Fruit fly (Drosophila melanogaster) whole organism, embryonic: ENCODE results near the gene mas.

Source experiments
- Abd-B ChIP-seq: fragments of 200-800 bp; sonication (Bioruptor generic); optimal IDR thresholded peaks from 2 replicates; lab custom pipeline; 2018; ENCODE audit warnings: missing biosample characterization, mild to moderate bottlenecking, missing genetic modification characterization, moderate library complexity
- B-H2 ChIP-seq: fragments of 200-800 bp; sonication (Bioruptor generic); optimal IDR thresholded peaks from 2 replicates; lab custom pipeline; 2018; ENCODE audit warnings: missing biosample characterization, mild to moderate bottlenecking, missing genetic modification characterization
- CG10462 ChIP-seq: fragments of 200-800 bp; sonication (Bioruptor generic); optimal IDR thresholded peaks from 2 replicates; lab custom pipeline; 2016; ENCODE audit warnings: missing biosample characterization, missing genetic modification characterization
- CG11456 ChIP-seq: fragments of 200-800 bp; sonication (Bioruptor generic); IDR thresholded peaks from 3 replicates; pipeline ENCODE4 v1.3.6; 2022; ENCODE audit warnings: missing biosample characterization, missing genetic modification characterization
- CG12659 ChIP-seq: fragments of 200-800 bp; sonication (Bioruptor generic); optimal IDR thresholded peaks from 3 replicates; lab custom pipeline; 2017; ENCODE audit warnings: mild to moderate bottlenecking, missing biosample characterization, missing genetic modification reagents, missing genetic modification characterization
- CG12942 ChIP-seq: fragments of 200-800 bp; sonication (Bioruptor generic); optimal IDR thresholded peaks from 3 replicates; lab custom pipeline; 2016; ENCODE audit warnings: missing biosample characterization, missing genetic modification characterization
- CG13624 ChIP-seq: fragments of 200-800 bp; sonication (Bioruptor generic); optimal IDR thresholded peaks from 2 replicates; lab custom pipeline; 2016; ENCODE audit warnings: missing biosample characterization, missing genetic modification characterization
- CG15073 ChIP-seq: fragments of 200-800 bp; sonication (Bioruptor generic); optimal IDR thresholded peaks from 2 replicates; lab custom pipeline; 2016; ENCODE audit warnings: missing biosample characterization, missing genetic modification characterization
- CG15601 ChIP-seq: fragments of 200-800 bp; sonication (Bioruptor generic); optimal IDR thresholded peaks from 3 replicates; lab custom pipeline; 2019; ENCODE audit warnings: missing biosample characterization, mild to moderate bottlenecking, missing genetic modification characterization, moderate library complexity
- CG17328 ChIP-seq: fragments of 200-800 bp; sonication (Bioruptor generic); IDR thresholded peaks from 2 replicates; pipeline ENCODE4 v1.3.6; 2022; ENCODE audit warnings: missing biosample characterization, missing genetic modification characterization
- CG2120 ChIP-seq: fragments of 200-800 bp; sonication (Bioruptor generic); optimal IDR thresholded peaks from 3 replicates; lab custom pipeline; 2016; ENCODE audit warnings: missing biosample characterization, missing genetic modification characterization
- CG2199 ChIP-seq: fragments of 200-800 bp; sonication (Bioruptor generic); IDR thresholded peaks from 3 replicates; pipeline ENCODE4 v1.3.6; 2022; ENCODE audit warnings: missing biosample characterization, missing genetic modification characterization
- CG30403 ChIP-seq: fragments of 200-800 bp; sonication (Bioruptor generic); optimal IDR thresholded peaks from 3 replicates; lab custom pipeline; 2016; ENCODE audit warnings: missing biosample characterization, missing genetic modification characterization
- CG31441 ChIP-seq: fragments of 200-800 bp; sonication (Bioruptor generic); IDR thresholded peaks from 2 replicates; pipeline ENCODE4 v1.3.6; 2022; ENCODE audit warnings: missing biosample characterization, missing genetic modification characterization
- CG3407 ChIP-seq: fragments of 200-800 bp; sonication (Bioruptor generic); optimal IDR thresholded peaks from 2 replicates; lab custom pipeline; 2018; ENCODE audit warnings: missing biosample characterization, mild to moderate bottlenecking, missing genetic modification characterization
- CG4424 ChIP-seq: fragments of 200-800 bp; sonication (Bioruptor generic); optimal IDR thresholded peaks from 3 replicates; lab custom pipeline; 2016; ENCODE audit warnings: missing biosample characterization, missing genetic modification characterization
- CG6683 ChIP-seq: fragments of 200-800 bp; sonication (Bioruptor generic); optimal IDR thresholded peaks from 2 replicates; lab custom pipeline; 2017; ENCODE audit warnings: missing biosample characterization, mild to moderate bottlenecking, missing genetic modification characterization, missing genetic modification reagents
- CG7786 ChIP-seq: fragments of 200-800 bp; sonication (Bioruptor generic); optimal IDR thresholded peaks from 2 replicates; lab custom pipeline; 2016; ENCODE audit warnings: missing biosample characterization, missing genetic modification characterization
- CG9215 ChIP-seq: fragments of 200-800 bp; sonication (Bioruptor generic); IDR thresholded peaks from 2 replicates; pipeline ENCODE4 v1.3.6; 2022; ENCODE audit warnings: missing biosample characterization, missing genetic modification characterization
- CG9817 ChIP-seq: fragments of 200-800 bp; sonication (Bioruptor generic); optimal IDR thresholded peaks from 2 replicates; lab custom pipeline; 2018; ENCODE audit warnings: missing biosample characterization, mild to moderate bottlenecking, missing genetic modification characterization, moderate library complexity
- CHES-1-like ChIP-seq: fragments of 200-800 bp; sonication (Bioruptor generic); optimal IDR thresholded peaks from 2 replicates; lab custom pipeline; 2016; ENCODE audit warnings: missing biosample characterization, missing genetic modification characterization
- Camta ChIP-seq: fragments of 200-800 bp; sonication (Bioruptor generic); optimal IDR thresholded peaks from 2 replicates; lab custom pipeline; 2016; ENCODE audit warnings: missing biosample characterization, missing genetic modification characterization
- HLH3B ChIP-seq: fragments of 200-800 bp; sonication (Bioruptor generic); IDR thresholded peaks from 2 replicates; pipeline ENCODE4 v1.3.6; 2022; ENCODE audit warnings: missing biosample characterization, missing genetic modification characterization
- Hr3 ChIP-seq: fragments of 200-800 bp; sonication (Bioruptor generic); optimal IDR thresholded peaks from 3 replicates; lab custom pipeline; 2016; ENCODE audit warnings: missing biosample characterization, missing genetic modification characterization
- MESR4 ChIP-seq: fragments of 200-800 bp; sonication (Bioruptor generic); optimal IDR thresholded peaks from 2 replicates; lab custom pipeline; 2018; ENCODE audit warnings: missing biosample characterization, mild to moderate bottlenecking, missing genetic modification characterization, moderate library complexity
- Mad ChIP-seq: fragments of 200-800 bp; sonication (Bioruptor generic); optimal IDR thresholded peaks from 2 replicates; lab custom pipeline; 2016; ENCODE audit warnings: missing biosample characterization, missing genetic modification characterization
- Tbp ChIP-seq: fragments of >200 bp; optimal IDR thresholded peaks from 2 replicates; lab custom pipeline; 2018; ENCODE audit warnings: missing biosample characterization, missing genetic modification characterization
- aop ChIP-seq: fragments of 200-800 bp; sonication (Bioruptor generic); IDR thresholded peaks from 2 replicates; pipeline ENCODE4 v1.3.6; 2022; ENCODE audit warnings: missing biosample characterization, missing genetic modification characterization
- bcd ChIP-seq: fragments of 200-800 bp; sonication (Bioruptor generic); optimal IDR thresholded peaks from 2 replicates; lab custom pipeline; 2017; ENCODE audit warnings: missing biosample characterization, mild to moderate bottlenecking, missing genetic modification characterization
- bsh ChIP-seq, 2 experiments: fragments of 200-800 bp; sonication (Bioruptor generic); optimal IDR thresholded peaks; 2 replicates each; lab custom pipeline; 2017 to 2018; ENCODE audit warnings: mild to moderate bottlenecking in 2 of 2, missing biosample characterization in 2 of 2, missing genetic modification characterization in 2 of 2, moderate library complexity in 1 of 2
- disco-r ChIP-seq: fragments of 200-800 bp; sonication (Bioruptor generic); optimal IDR thresholded peaks from 2 replicates; lab custom pipeline; 2016; ENCODE audit warnings: missing biosample characterization, missing genetic modification characterization
- ems ChIP-seq: fragments of 200-800 bp; sonication (Bioruptor generic); optimal IDR thresholded peaks from 3 replicates; lab custom pipeline; 2016; ENCODE audit warnings: missing biosample characterization, missing genetic modification characterization
- ewg ChIP-seq: fragments of 200-800 bp; sonication (Bioruptor generic); optimal IDR thresholded peaks from 3 replicates; lab custom pipeline; 2017; ENCODE audit warnings: mild to moderate bottlenecking, missing biosample characterization, missing genetic modification reagents, missing genetic modification characterization
- fd102C ChIP-seq: fragments of 200-800 bp; sonication (Bioruptor generic); optimal IDR thresholded peaks from 2 replicates; lab custom pipeline; 2018; ENCODE audit warnings: missing biosample characterization, mild to moderate bottlenecking, missing genetic modification characterization, moderate library complexity
- fu2 ChIP-seq: fragments of 200-800 bp; sonication (Bioruptor generic); optimal IDR thresholded peaks from 2 replicates; lab custom pipeline; 2016; ENCODE audit warnings: missing biosample characterization, missing genetic modification characterization
- her ChIP-seq: fragments of 200-800 bp; sonication (Bioruptor generic); optimal IDR thresholded peaks from 2 replicates; lab custom pipeline; 2016; ENCODE audit warnings: missing biosample characterization, missing genetic modification characterization
- lbe ChIP-seq: fragments of 200-800 bp; sonication (Bioruptor generic); optimal IDR thresholded peaks from 2 replicates; lab custom pipeline; 2016; ENCODE audit warnings: missing biosample characterization, mild to moderate bottlenecking, missing genetic modification characterization
- nerfin-1 ChIP-seq: fragments of 200-800 bp; sonication (Bioruptor generic); optimal IDR thresholded peaks from 3 replicates; lab custom pipeline; 2019; ENCODE audit warnings: missing biosample characterization, mild to moderate bottlenecking, missing genetic modification characterization, moderate library complexity
- onecut ChIP-seq: fragments of 200-800 bp; sonication (Bioruptor generic); IDR thresholded peaks from 2 replicates; pipeline ENCODE4 v1.3.6; 2022; ENCODE audit warnings: missing biosample characterization, missing genetic modification characterization
- prd ChIP-seq, 3 experiments: fragments of >200 bp in 2 of 3; fragments of 200-800 bp in 1 of 3; sonication (Bioruptor generic) in 1 of 3; optimal IDR thresholded peaks in 2 of 3; IDR thresholded peaks in 1 of 3; 2 replicates in 2 of 3; 3 replicates in 1 of 3; pipeline versions ENCODE4 v1.3.6 to Lab custom; 2017 to 2022; ENCODE audit warnings: missing biosample characterization in 1 of 3, missing genetic modification characterization in 1 of 3
- row ChIP-seq: fragments of 200-800 bp; sonication (Bioruptor generic); IDR thresholded peaks from 3 replicates; pipeline ENCODE4 v1.3.6; 2022; ENCODE audit warnings: missing biosample characterization, missing genetic modification characterization
- sens ChIP-seq: fragments of 200-800 bp; sonication (Bioruptor generic); peaks from one replicate; lab custom pipeline; 2016; ENCODE audit warnings: missing biosample characterization, missing genetic modification characterization
- shn ChIP-seq: fragments of 200-800 bp; sonication (Bioruptor generic); optimal IDR thresholded peaks from 3 replicates; lab custom pipeline; 2016; ENCODE audit warnings: missing biosample characterization, missing genetic modification characterization
- sna ChIP-seq: fragments of 200-800 bp; sonication (Bioruptor generic); IDR thresholded peaks from 2 replicates; pipeline ENCODE4 v1.3.6; 2022; ENCODE audit warnings: missing biosample characterization, missing genetic modification characterization; ENCODE audit not compliant: partially characterized antibody
- sug ChIP-seq: fragments of 200-800 bp; optimal IDR thresholded peaks from 2 replicates; lab custom pipeline; 2019; ENCODE audit warnings: missing biosample characterization, mild to moderate bottlenecking, missing genetic modification characterization, moderate library complexity
- tin ChIP-seq: fragments of 200-800 bp; sonication (Bioruptor generic); optimal IDR thresholded peaks from 3 replicates; lab custom pipeline; 2016; ENCODE audit warnings: missing biosample characterization, missing genetic modification characterization
- toy ChIP-seq: fragments of 200-800 bp; sonication (Bioruptor generic); IDR thresholded peaks from 2 replicates; pipeline ENCODE4 v1.3.6; 2022; ENCODE audit warnings: missing biosample characterization, missing genetic modification characterization
- trem ChIP-seq: fragments of 200-800 bp; optimal IDR thresholded peaks from 3 replicates; lab custom pipeline; 2019; ENCODE audit warnings: missing biosample characterization, mild to moderate bottlenecking, missing genetic modification characterization, moderate library complexity
- tx ChIP-seq: fragments of 200-800 bp; sonication (Bioruptor generic); optimal IDR thresholded peaks from 2 replicates; lab custom pipeline; 2016; ENCODE audit warnings: missing biosample characterization, missing genetic modification characterization
- usp ChIP-seq: fragments of >200 bp; optimal IDR thresholded peaks from 2 replicates; lab custom pipeline; 2017; ENCODE audit warnings: missing biosample characterization, missing genetic modification characterization
- zen ChIP-seq: fragments of 200-800 bp; sonication (Bioruptor generic); optimal IDR thresholded peaks from 3 replicates; lab custom pipeline; 2018; ENCODE audit warnings: missing biosample characterization, mild to moderate bottlenecking, missing genetic modification characterization, moderate library complexity

Gene mas

dm6 chr3L:4186659-4187058 lies 19.4 kb upstream of the mas start, which contains the start of gene VhaM9.7-c (continued):
- TF ChIP-seq B-H2 (GFP tag; lab: Kevin White, UChicago) (peak; percentile 70), CHES-1-like (peak; percentile 53), usp (GFP tag; lab: Kevin White, UChicago) (no peak), lbe (no peak), fd102C (GFP tag; lab: Kevin White, UChicago) (no peak), CG30403 (GFP tag; lab: Kevin White, UChicago) (peak; percentile 47), CG15601 (peak; percentile 9), disco-r (GFP tag; lab: Kevin White, UChicago) (no peak), CG9215 (GFP tag; lab: Robert Waterston, UW) (no peak), sna (GFP tag; lab: Robert Waterston, UW) (no peak), ems (GFP tag; lab: Kevin White, UChicago) (peak; percentile 10), CG15073 (GFP tag; lab: Kevin White, UChicago) (no peak), CG9817 (tag; lab: Kevin White, UChicago) (peak; percentile 13), trem (tag; lab: Kevin White, UChicago) (peak; percentile 65), CG17328 (GFP tag; lab: Robert Waterston, UW) (no peak), CG31441 (no peak), Hr3 (GFP tag; lab: Kevin White, UChicago) (peak; percentile 17), shn (peak; percentile 40), prd (optimal IDR thresholded peaks at IDR 0.05; lab: Kevin White, UChicago) (no peak), prd (GFP tag; IDR thresholded peaks at IDR 0.05; lab: Robert Waterston, UW) (0 out of 3 replicates have a peak, but pooled peaks have one; percentile 29), HLH3B (GFP tag; lab: Robert Waterston, UW) (no peak), CG6683 (no peak), bcd (GFP tag; lab: Kevin White, UChicago) (peak; percentile 17), sens (peak; percentile 78), Abd-B (GFP tag; lab: Kevin White, UChicago) (peak; percentile 28), nerfin-1 (tag; lab: Kevin White, UChicago) (peak; percentile 37), Mad (GFP tag; lab: Kevin White, UChicago) (peak; percentile 11), Tbp (GFP tag; lab: Kevin White, UChicago) (no peak), tx (GFP tag; lab: Kevin White, UChicago) (no peak), zen (peak; percentile 37), CG4424 (GFP tag; lab: Kevin White, UChicago) (peak; percentile 30), CG12659 (peak; percentile 55), CG12942 (GFP tag; lab: Kevin White, UChicago) (peak; percentile 2), CG2120 (GFP tag; lab: Kevin White, UChicago) (peak; percentile 70), MESR4 (GFP tag; lab: Kevin White, UChicago) (peak; percentile 61), CG10462 (GFP tag; lab: Kevin White, UChicago) (no peak), her (GFP tag; lab: Kevin White, UChicago) (peak; percentile 25), ewg (GFP tag; lab: Kevin White, UChicago) (peak; percentile 7), CG2199 (GFP tag; lab: Robert Waterston, UW) (0 out of 3 replicates have a peak, but pooled peaks have one; percentile 2), CG3407 (GFP tag; lab: Kevin White, UChicago) (no peak), onecut (GFP tag; lab: Robert Waterston, UW) (peak; percentile 54; the same call in 1 of the 2 replicates), Camta (peak; percentile 2), row (GFP tag; lab: Robert Waterston, UW) (0 out of 3 replicates have a peak, but pooled peaks have one; percentile 7), toy (no peak), CG13624 (GFP tag; lab: Kevin White, UChicago) (peak; percentile 47), fu2 (peak; percentile 53), aop (GFP tag; lab: Robert Waterston, UW) (no peak), CG11456 (GFP tag; lab: Robert Waterston, UW) (no peak), tin (GFP tag; lab: Kevin White, UChicago) (peak; percentile 32), CG7786 (GFP tag; lab: Kevin White, UChicago) (peak; percentile 45), sug (tag; lab: Kevin White, UChicago) (peak; percentile 26), bsh (GFP tag; optimal IDR thresholded peaks at IDR 0.05; lab: Kevin White, UChicago) (no peak)
